Worm (Caenorhabditis elegans): ENCODE results near the gene F57B9.1.

The F57B9.1 gene

ce11 chrIII:6979584-6979983, 17.7 kb downstream of the F57B9.1 start, which contains the start of gene ceh-20:
TSS of gene ceh-20 (plus strand) at chrIII:6979884.
- TF ChIP-seq fkh-10 (GFP tag; optimal IDR thresholded peaks at IDR 0.05) (no peak), isw-1 (GFP tag; IDR thresholded peaks at IDR 0.05) (no peak), egl-27 (tag; optimal IDR thresholded peaks at IDR 0.05) (no peak), ces-1 (GFP tag; optimal IDR thresholded peaks at IDR 0.05) (no peak), lin-15B (tag; optimal IDR thresholded peaks at IDR 0.05) (no peak), nhr-71 (tag; optimal IDR thresholded peaks at IDR 0.05) (no peak), sptf-1 (tag; optimal IDR thresholded peaks at IDR 0.05) (no peak), ceh-82 (tag; optimal IDR thresholded peaks at IDR 0.05) (no peak), fos-1 (tag; optimal IDR thresholded peaks at IDR 0.05) (no peak)

DNA sequence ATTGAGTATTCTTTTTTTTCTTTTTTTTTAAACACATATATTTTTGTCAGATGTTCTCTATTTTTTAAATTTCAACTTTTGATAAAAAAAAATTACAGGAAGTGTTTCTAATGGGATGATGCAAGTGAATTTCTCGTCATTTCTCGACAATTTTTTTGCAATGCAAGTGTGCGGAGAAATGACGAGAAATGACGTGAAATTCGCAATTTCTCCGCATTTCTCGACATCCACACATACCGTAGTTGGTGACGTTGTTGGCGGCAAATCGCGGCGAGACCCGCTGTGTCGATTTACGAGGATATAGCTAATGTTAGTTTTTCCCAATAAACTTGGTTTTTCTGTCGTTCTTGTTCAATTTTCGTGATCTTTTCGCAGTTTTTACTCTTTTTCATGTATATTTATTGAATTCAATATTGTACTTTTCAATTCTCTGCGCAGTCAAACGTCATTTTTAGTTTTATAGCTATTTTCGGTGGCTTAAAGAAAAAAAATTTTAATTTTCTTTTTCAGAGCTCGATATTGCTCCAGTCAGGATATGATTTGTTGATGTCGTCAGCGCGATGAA, 20.2 kb downstream of the F57B9.1 start, which contains the start of gene F31E3.6:
TSS of gene F31E3.6 (plus strand) at position 93 of the 565 bp plus-strand sequence.
- TF ChIP-seq C04F5.9 (tag; optimal IDR thresholded peaks at IDR 0.05) = peak; percentile 99
- TF ChIP-seq lsy-2 (tag; optimal IDR thresholded peaks at IDR 0.05) = peak in 1 of 2 experiments; percentile 53
- peak; percentile 43 for TF ChIP-seq grh-1 (GFP tag; IDR thresholded peaks at IDR 0.05)
- TF ChIP-seq ceh-88 (GFP tag; IDR thresholded peaks at IDR 0.05) = peak; percentile 67
- peak; percentile 57 for TF ChIP-seq isw-1 (GFP tag; IDR thresholded peaks at IDR 0.05)
- peak; percentile 63 for TF ChIP-seq nhr-19 (GFP tag; conservative IDR thresholded peaks at IDR 0.05)

ce11 chrIII:6985125-6985524, 23.2 kb downstream of the F57B9.1 start:
- TF ChIP-seq nhr-19 (GFP tag; conservative IDR thresholded peaks at IDR 0.05) = peak; percentile 42
- peak; percentile 23; the same call in 1 of the 2 replicates for TF ChIP-seq isw-1 (GFP tag; IDR thresholded peaks at IDR 0.05)
- TF ChIP-seq C04F5.9 (tag; optimal IDR thresholded peaks at IDR 0.05) = peak; percentile 84

DNA sequence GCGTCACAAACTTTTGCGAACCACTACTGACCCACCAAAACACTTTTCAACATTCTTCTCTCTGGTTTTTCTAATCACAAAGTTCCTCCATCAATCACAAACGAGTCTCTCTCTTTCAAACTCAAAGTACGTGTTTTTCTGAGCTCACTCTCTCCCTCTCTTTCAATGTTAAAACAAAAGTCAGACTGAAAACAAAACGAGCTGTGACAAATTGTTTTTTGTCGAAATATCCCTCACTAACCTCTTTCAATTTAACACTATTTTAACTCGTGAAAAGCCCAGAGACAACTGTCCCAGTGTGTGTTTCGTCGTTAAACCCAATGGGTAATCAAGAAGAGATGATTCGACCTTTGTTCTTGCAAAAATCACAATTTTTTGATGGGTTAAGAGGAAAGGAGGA, 26.2 kb downstream of the F57B9.1 start:
- TF ChIP-seq nhr-76 (tag; optimal IDR thresholded peaks at IDR 0.05) = no peak
- TF ChIP-seq unc-130 (tag; optimal IDR thresholded peaks at IDR 0.05) = peak; percentile 65
- no peak for TF ChIP-seq nhr-90 (tag; optimal IDR thresholded peaks at IDR 0.05; ENCODE audit: poor library complexity)
- TF ChIP-seq efl-1 (optimal IDR thresholded peaks at IDR 0.05) = peak; percentile 11 to 35
- no peak for TF ChIP-seq efl-1 (GFP tag; optimal IDR thresholded peaks at IDR 0.05 in 1 of 2)
- TF ChIP-seq jun-1 (tag; optimal IDR thresholded peaks at IDR 0.05) = no peak
- TF ChIP-seq unc-62 (GFP tag; optimal IDR thresholded peaks at IDR 0.05) = no peak
- peak; percentile 57 for TF ChIP-seq tbx-2 (tag; optimal IDR thresholded peaks at IDR 0.05)
- TF ChIP-seq lin-39 (tag; optimal IDR thresholded peaks at IDR 0.05) = peak; percentile 86
- TF ChIP-seq swsn-7 (tag; optimal IDR thresholded peaks at IDR 0.05) = peak; percentile 43
- TF ChIP-seq rnt-1 (tag; optimal IDR thresholded peaks at IDR 0.05) = peak; percentile 63
- peak; percentile 18 for TF ChIP-seq mep-1 (tag; optimal IDR thresholded peaks at IDR 0.05)
- peak in 1 of 2 experiments; percentile 12 for TF ChIP-seq mdl-1 (tag; optimal IDR thresholded peaks at IDR 0.05)
- peak; percentile 73 for TF ChIP-seq snu-23 (GFP tag; optimal IDR thresholded peaks at IDR 0.05)
- TF ChIP-seq ceh-88 (GFP tag; IDR thresholded peaks at IDR 0.05) = no peak
- no peak for TF ChIP-seq efl-3 (GFP tag; optimal IDR thresholded peaks at IDR 0.05)
- peak; percentile 93 for TF ChIP-seq nhr-71 (tag; optimal IDR thresholded peaks at IDR 0.05)
- TF ChIP-seq C16A3.4 (tag; optimal IDR thresholded peaks at IDR 0.05) = peak; percentile 32
- peak; percentile 57 for TF ChIP-seq dsc-1 (tag; optimal IDR thresholded peaks at IDR 0.05)
- no peak for TF ChIP-seq unc-30 (tag; optimal IDR thresholded peaks at IDR 0.05)
- TF ChIP-seq sup-37 (GFP tag; optimal IDR thresholded peaks at IDR 0.05) = peak; percentile 16
- peak; percentile 42 for TF ChIP-seq nhr-47 (tag; optimal IDR thresholded peaks at IDR 0.05)
- TF ChIP-seq nhr-28 (tag; optimal IDR thresholded peaks at IDR 0.05) = no peak
- TF ChIP-seq lsy-2 (tag; optimal IDR thresholded peaks at IDR 0.05) = peak; percentile 63 to 89
- TF ChIP-seq C34B4.2 (tag; optimal IDR thresholded peaks at IDR 0.05) = no peak
- no peak for TF ChIP-seq ceh-90 (tag; optimal IDR thresholded peaks at IDR 0.05)
- peak; percentile 88 for TF ChIP-seq lin-14 (GFP tag; optimal IDR thresholded peaks at IDR 0.05)
- TF ChIP-seq fkh-4 (tag; optimal IDR thresholded peaks at IDR 0.05; ENCODE audit: borderline replicate concordance) = peak; percentile 3
- TF ChIP-seq xbp-1 (tag; optimal IDR thresholded peaks at IDR 0.05) = peak; percentile 30
- no peak for TF ChIP-seq elt-2 (tag; optimal IDR thresholded peaks at IDR 0.05)
- TF ChIP-seq lin-35 (GFP tag; optimal IDR thresholded peaks at IDR 0.05) = peak in 1 of 2 experiments; percentile 22
- peak; percentile 61 for TF ChIP-seq mef-2 (tag; optimal IDR thresholded peaks at IDR 0.05)
- no peak for TF ChIP-seq aha-1 (tag; optimal IDR thresholded peaks at IDR 0.05)
- TF ChIP-seq nhr-11 (tag; optimal IDR thresholded peaks at IDR 0.05) = no peak
- no peak for TF ChIP-seq hlh-17 (GFP tag; optimal IDR thresholded peaks at IDR 0.05; ENCODE audit: borderline replicate concordance)
- TF ChIP-seq nhr-19 (GFP tag; conservative IDR thresholded peaks at IDR 0.05) = peak; percentile 84

Measured in whole organism, L1 larva.